Fruit fly (Drosophila melanogaster) whole organism, prepupa: ENCODE measurements around the gene CG33644.

Experiments
- CG11294 ChIP-seq: fragments of 200-800 bp; sonication (Bioruptor generic); IDR thresholded peaks from 2 replicates; pipeline ENCODE4 v1.3.6; 2022; ENCODE audit warnings: missing biosample characterization, missing genetic modification characterization
- CG3919 ChIP-seq: fragments of 200-800 bp; sonication (Bioruptor generic); optimal IDR thresholded peaks from 3 replicates; lab custom pipeline; 2016; ENCODE audit warnings: missing biosample characterization, missing genetic modification characterization
- Hr39 ChIP-seq: fragments of 200-800 bp; sonication (Bioruptor generic); optimal IDR thresholded peaks from 2 replicates; lab custom pipeline; 2016; ENCODE audit warnings: missing biosample characterization, missing genetic modification characterization
- Lpt ChIP-seq: fragments of 200-800 bp; sonication (Bioruptor generic); optimal IDR thresholded peaks from 3 replicates; lab custom pipeline; 2016; ENCODE audit warnings: missing biosample characterization, missing genetic modification characterization
- Sox14 ChIP-seq: fragments of 200-800 bp; sonication (Bioruptor generic); optimal IDR thresholded peaks from 3 replicates; lab custom pipeline; 2016; ENCODE audit warnings: missing biosample characterization, missing genetic modification characterization
- dsx ChIP-seq: fragments of 200-800 bp; optimal IDR thresholded peaks from 3 replicates; lab custom pipeline; 2019; ENCODE audit warnings: missing biosample characterization, mild to moderate bottlenecking, missing genetic modification characterization, moderate library complexity; ENCODE audit not compliant: poor library complexity, severe bottlenecking
- eg ChIP-seq: fragments of 200-800 bp; sonication (Bioruptor generic); IDR thresholded peaks from 3 replicates; pipeline ENCODE4 v1.3.6; 2022; ENCODE audit warnings: missing biosample characterization, missing genetic modification characterization
- fd59A ChIP-seq: fragments of 200-800 bp; sonication (Bioruptor generic); optimal IDR thresholded peaks from 2 replicates; lab custom pipeline; 2017; ENCODE audit warnings: missing biosample characterization, mild to moderate bottlenecking, missing genetic modification characterization, missing genetic modification reagents
- salr ChIP-seq, 2 experiments: fragments of 200-800 bp; sonication (Bioruptor generic); optimal IDR thresholded peaks; 3 replicates each; lab custom pipeline; 2016 to 2018; ENCODE audit warnings: missing biosample characterization in 2 of 2, missing genetic modification characterization in 2 of 2, mild to moderate bottlenecking in 1 of 2

- no peak for TF ChIP-seq Lpt (GFP tag; lab: Kevin White, UChicago)
- no peak for TF ChIP-seq dsx (GFP tag; lab: Kevin White, UChicago)
- no peak for TF ChIP-seq Hr39 (GFP tag; lab: Kevin White, UChicago)
- TF ChIP-seq CG3919 (GFP tag; lab: Kevin White, UChicago) = no peak
- TF ChIP-seq Sox14 (GFP tag; lab: Kevin White, UChicago) = no peak
- TF ChIP-seq fd59A (GFP tag; lab: Kevin White, UChicago) = no peak
- no peak for TF ChIP-seq salr (GFP tag; optimal IDR thresholded peaks at IDR 0.05; lab: Kevin White, UChicago)
- TF ChIP-seq CG11294 = no peak
- no peak for TF ChIP-seq eg (GFP tag; lab: Robert Waterston, UW)
Observed at dm6 chr2L:13542476-13542875, 10.6 kb downstream of the CG33644 start, which contains the start of gene CG9263.
